Fruit fly (Drosophila melanogaster) whole organism, embryonic: ENCODE results near the gene Adck5.

Source experiments
- Ada2b ChIP-seq: fragments of 200-800 bp; sonication (Bioruptor generic); IDR thresholded peaks from 2 replicates; pipeline ENCODE4 v1.3.6; 2022; ENCODE audit warnings: missing biosample characterization, missing genetic modification characterization
- Awh ChIP-seq: fragments of 200-800 bp; sonication (Bioruptor generic); IDR thresholded peaks from 2 replicates; pipeline ENCODE4, ENCODE4 v1.3.6; 2022; ENCODE audit warnings: missing biosample characterization, missing genetic modification characterization
- BtbVII ChIP-seq: fragments of 200-800 bp; sonication (Bioruptor generic); optimal IDR thresholded peaks from 3 replicates; lab custom pipeline; 2017; ENCODE audit warnings: missing biosample characterization, mild to moderate bottlenecking, missing genetic modification characterization
- CG10543 ChIP-seq: fragments of 200-800 bp; sonication (Bioruptor generic); optimal IDR thresholded peaks from 3 replicates; lab custom pipeline; 2017; ENCODE audit warnings: missing biosample characterization, mild to moderate bottlenecking, missing genetic modification characterization, moderate library complexity
- CG12219 ChIP-seq: fragments of 200-800 bp; sonication (Bioruptor generic); optimal IDR thresholded peaks from 3 replicates; lab custom pipeline; 2018; ENCODE audit warnings: missing biosample characterization, mild to moderate bottlenecking, missing genetic modification characterization
- CG12744 ChIP-seq: fragments of 200-800 bp; sonication (Bioruptor generic); optimal IDR thresholded peaks from 2 replicates; lab custom pipeline; 2016; ENCODE audit warnings: missing biosample characterization, missing genetic modification characterization
- CG2678 ChIP-seq: fragments of 200-800 bp; sonication (Bioruptor generic); optimal IDR thresholded peaks from 3 replicates; lab custom pipeline; 2019; ENCODE audit warnings: missing biosample characterization, mild to moderate bottlenecking, missing genetic modification characterization, moderate library complexity
- CG2712 ChIP-seq: fragments of 200-800 bp; optimal IDR thresholded peaks from 3 replicates; lab custom pipeline; 2019; ENCODE audit warnings: missing biosample characterization, mild to moderate bottlenecking, missing genetic modification characterization, moderate library complexity
- CG2875 ChIP-seq: fragments of 200-800 bp; sonication (Bioruptor generic); optimal IDR thresholded peaks from 2 replicates; lab custom pipeline; 2017; ENCODE audit warnings: missing biosample characterization, mild to moderate bottlenecking, missing genetic modification characterization, missing genetic modification reagents
- CG31388 ChIP-seq: fragments of 200-800 bp; sonication (Bioruptor generic); optimal IDR thresholded peaks from 2 replicates; lab custom pipeline; 2016; ENCODE audit warnings: missing biosample characterization, missing genetic modification characterization
- CG6791 ChIP-seq: fragments of 200-800 bp; sonication (Bioruptor generic); IDR thresholded peaks from 3 replicates; pipeline ENCODE4 v1.3.6; 2022; ENCODE audit warnings: missing biosample characterization, missing genetic modification characterization; ENCODE audit not compliant: partially characterized antibody
- CG6854 ChIP-seq: fragments of 200-800 bp; sonication (Bioruptor generic); optimal IDR thresholded peaks from 3 replicates; lab custom pipeline; 2017; ENCODE audit warnings: missing biosample characterization, mild to moderate bottlenecking, missing genetic modification characterization
- CG7745 ChIP-seq: fragments of 200-800 bp; sonication (Bioruptor generic); optimal IDR thresholded peaks from 2 replicates; lab custom pipeline; 2018; ENCODE audit warnings: missing biosample characterization, mild to moderate bottlenecking, missing genetic modification characterization, moderate library complexity
- CG7963 ChIP-seq: fragments of 200-800 bp; sonication (Bioruptor generic); IDR thresholded peaks from 3 replicates; pipeline ENCODE4 v1.3.6; 2022; ENCODE audit warnings: missing biosample characterization, missing genetic modification characterization; ENCODE audit not compliant: partially characterized antibody
- CG8478 ChIP-seq: fragments of >200 bp; optimal IDR thresholded peaks from 2 replicates; lab custom pipeline; 2018
- Ets65A ChIP-seq: fragments of 200-800 bp; sonication (Bioruptor generic); peaks from one replicate; lab custom pipeline; 2016; ENCODE audit warnings: missing biosample characterization, missing genetic modification characterization
- Ets97D ChIP-seq: fragments of 200-800 bp; sonication (Bioruptor generic); optimal IDR thresholded peaks from 3 replicates; lab custom pipeline; 2016; ENCODE audit warnings: missing biosample characterization, missing genetic modification characterization
- H15 ChIP-seq: fragments of 200-800 bp; sonication (Bioruptor generic); IDR thresholded peaks from 3 replicates; pipeline ENCODE4 v1.3.6; 2022; ENCODE audit warnings: missing biosample characterization, missing genetic modification characterization
- MBD-R2 ChIP-seq: fragments of 200-800 bp; sonication (Bioruptor generic); IDR thresholded peaks from 2 replicates; pipeline ENCODE4 v1.3.6; 2022; ENCODE audit warnings: missing biosample characterization, missing genetic modification characterization
- Med ChIP-seq: fragments of 200-800 bp; sonication (Bioruptor generic); peaks from one replicate; lab custom pipeline; 2016; ENCODE audit warnings: missing biosample characterization, missing genetic modification characterization, mild to moderate bottlenecking, inconsistent platforms, moderate library complexity
- Nf-YC ChIP-seq: fragments of 200-800 bp; optimal IDR thresholded peaks from 3 replicates; lab custom pipeline; 2019; ENCODE audit warnings: missing biosample characterization, mild to moderate bottlenecking, missing genetic modification characterization, moderate library complexity
- Opbp ChIP-seq: fragments of 200-800 bp; sonication (Bioruptor generic); IDR thresholded peaks from 3 replicates; pipeline ENCODE4 v1.3.6; 2022; ENCODE audit warnings: missing biosample characterization, missing genetic modification characterization; ENCODE audit not compliant: partially characterized antibody
- PHDP ChIP-seq: fragments of 200-800 bp; sonication (Bioruptor generic); optimal IDR thresholded peaks from 3 replicates; lab custom pipeline; 2018; ENCODE audit warnings: missing biosample characterization, mild to moderate bottlenecking, missing genetic modification characterization, moderate library complexity
- Rfx ChIP-seq: fragments of 200-800 bp; sonication (Bioruptor generic); IDR thresholded peaks from 2 replicates; pipeline ENCODE4 v1.3.6; 2022; ENCODE audit warnings: missing biosample characterization, missing genetic modification characterization
- Sox102F ChIP-seq: fragments of 200-800 bp; sonication (Bioruptor generic); optimal IDR thresholded peaks from 2 replicates; lab custom pipeline; 2018; ENCODE audit warnings: missing biosample characterization, mild to moderate bottlenecking, missing genetic modification characterization, moderate library complexity
- ab ChIP-seq: fragments of 200-800 bp; sonication (Bioruptor generic); optimal IDR thresholded peaks from 2 replicates; lab custom pipeline; 2016; ENCODE audit warnings: missing biosample characterization, missing genetic modification characterization
- chinmo ChIP-seq: fragments of 200-800 bp; sonication (Bioruptor generic); IDR thresholded peaks from 4 replicates; pipeline ENCODE4 v1.3.6; 2022; ENCODE audit warnings: missing biosample characterization, missing genetic modification characterization; ENCODE audit not compliant: partially characterized antibody
- crc ChIP-seq: fragments of 200-800 bp; sonication (Bioruptor generic); optimal IDR thresholded peaks from 2 replicates; lab custom pipeline; 2016; ENCODE audit warnings: missing biosample characterization, missing genetic modification characterization
- eve ChIP-seq, 2 experiments: fragments of >200 bp; optimal IDR thresholded peaks; 2 replicates each; lab custom pipeline; 2017; ENCODE audit warnings: missing biosample characterization in 2 of 2, missing genetic modification characterization in 2 of 2
- grn ChIP-seq: fragments of 200-800 bp; sonication (Bioruptor generic); optimal IDR thresholded peaks from 3 replicates; lab custom pipeline; 2017; ENCODE audit warnings: missing biosample characterization, missing genetic modification characterization
- knrl ChIP-seq: fragments of 200-800 bp; sonication (Bioruptor generic); IDR thresholded peaks from 3 replicates; pipeline ENCODE4 v1.3.6; 2022; ENCODE audit warnings: missing biosample characterization, missing genetic modification characterization; ENCODE audit not compliant: partially characterized antibody
- lab ChIP-seq: fragments of 200-800 bp; sonication (Bioruptor generic); optimal IDR thresholded peaks from 3 replicates; lab custom pipeline; 2017; ENCODE audit warnings: missing biosample characterization, missing genetic modification characterization, mild to moderate bottlenecking, moderate library complexity, missing genetic modification reagents
- lbe ChIP-seq: fragments of 200-800 bp; sonication (Bioruptor generic); optimal IDR thresholded peaks from 2 replicates; lab custom pipeline; 2016; ENCODE audit warnings: missing biosample characterization, mild to moderate bottlenecking, missing genetic modification characterization
- lilli ChIP-seq: fragments of 200-800 bp; sonication (Bioruptor generic); optimal IDR thresholded peaks from 3 replicates; lab custom pipeline; 2016; ENCODE audit warnings: missing biosample characterization, missing genetic modification characterization
- mld ChIP-seq: fragments of 200-800 bp; sonication (Bioruptor generic); IDR thresholded peaks from 3 replicates; pipeline ENCODE4 v1.3.6; 2022; ENCODE audit warnings: missing biosample characterization, missing genetic modification characterization; ENCODE audit not compliant: partially characterized antibody
- nau ChIP-seq: fragments of 200-800 bp; sonication (Bioruptor generic); optimal IDR thresholded peaks from 3 replicates; lab custom pipeline; 2017; ENCODE audit warnings: missing biosample characterization, mild to moderate bottlenecking, missing genetic modification characterization, missing genetic modification reagents
- nerfin-1 ChIP-seq: fragments of 200-800 bp; sonication (Bioruptor generic); optimal IDR thresholded peaks from 3 replicates; lab custom pipeline; 2019; ENCODE audit warnings: missing biosample characterization, mild to moderate bottlenecking, missing genetic modification characterization, moderate library complexity
- pfk ChIP-seq: fragments of 200-800 bp; sonication (Bioruptor generic); optimal IDR thresholded peaks from 2 replicates; lab custom pipeline; 2018; ENCODE audit warnings: missing biosample characterization, mild to moderate bottlenecking, missing genetic modification characterization, moderate library complexity
- phol ChIP-seq: fragments of 200-800 bp; sonication (Bioruptor generic); optimal IDR thresholded peaks from 3 replicates; lab custom pipeline; 2018; ENCODE audit warnings: missing biosample characterization, mild to moderate bottlenecking, missing genetic modification characterization, moderate library complexity
- sens ChIP-seq: fragments of 200-800 bp; sonication (Bioruptor generic); peaks from one replicate; lab custom pipeline; 2016; ENCODE audit warnings: missing biosample characterization, missing genetic modification characterization
- slou ChIP-seq: fragments of 200-800 bp; sonication (Bioruptor generic); optimal IDR thresholded peaks from 3 replicates; lab custom pipeline; 2016; ENCODE audit warnings: missing biosample characterization, missing genetic modification characterization
- twi ChIP-seq: fragments of 200-800 bp; optimal IDR thresholded peaks from 2 replicates; lab custom pipeline; 2019; ENCODE audit warnings: missing biosample characterization, mild to moderate bottlenecking, missing genetic modification characterization, moderate library complexity

Gene Adck5

DNA sequence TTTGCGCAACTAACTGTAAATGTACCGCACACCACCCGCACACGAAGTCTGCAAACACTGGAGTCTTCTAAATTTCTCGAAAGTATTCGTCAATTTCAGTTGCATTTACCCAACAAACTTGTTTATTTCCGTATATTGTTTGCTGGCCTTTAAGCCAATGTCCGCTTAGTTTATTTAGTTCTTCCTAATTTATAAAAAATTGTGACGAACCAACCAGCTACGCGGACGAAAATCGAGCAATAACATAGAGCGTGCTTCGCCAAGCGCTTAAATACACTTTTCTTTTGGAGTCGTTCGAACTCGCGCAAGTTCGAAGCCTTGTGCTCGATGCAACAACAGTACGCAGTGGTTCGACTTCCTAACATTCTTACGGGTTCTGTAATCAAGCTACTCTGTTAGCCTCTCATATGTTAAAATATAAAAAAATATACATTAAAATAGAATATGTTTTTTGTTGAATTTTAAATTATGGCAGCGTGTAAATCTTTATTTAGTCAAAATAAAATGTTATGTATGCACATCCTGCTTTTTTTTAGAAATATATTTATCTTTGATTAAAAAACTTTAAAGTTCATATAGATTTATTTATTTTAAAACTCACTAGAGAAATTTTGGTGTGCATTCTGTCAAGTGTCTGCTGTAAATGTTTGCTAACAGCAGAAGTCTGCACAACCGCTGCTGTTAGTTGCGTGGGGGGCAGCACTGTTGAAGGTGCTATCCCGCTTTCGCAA is 27.8 kb downstream of the Adck5 start, which contains the start of gene GlcAT-P (continued):
- TF ChIP-seq eve (GFP tag; optimal IDR thresholded peaks at IDR 0.05; lab: Kevin White, UChicago): peak in 1 of 2 experiments; percentile 2
- TF ChIP-seq slou (GFP tag; lab: Kevin White, UChicago): peak; percentile 11
- peak; percentile 75 for TF ChIP-seq Rfx (GFP tag; lab: Robert Waterston, UW)
- no peak for TF ChIP-seq CG7963 (GFP tag; lab: Robert Waterston, UW)

DNA sequence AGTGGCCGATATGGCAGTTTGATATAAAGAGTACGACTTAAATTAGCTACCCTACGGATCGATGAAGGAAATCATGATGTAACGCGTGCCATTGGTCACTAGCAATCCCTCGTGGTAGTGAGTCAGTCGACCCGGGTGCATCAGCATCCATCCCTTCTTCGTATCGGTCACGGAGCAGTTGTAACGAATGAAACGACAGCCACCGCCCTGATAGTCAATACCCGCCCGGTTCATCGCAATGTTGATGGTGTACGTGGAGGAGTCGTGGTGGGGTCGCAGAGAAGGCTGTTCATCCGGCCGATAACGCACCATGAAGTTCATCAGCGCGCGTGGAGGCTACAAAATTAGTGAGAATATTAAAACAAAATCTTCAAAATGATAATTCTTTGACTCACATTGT is 28.8 kb downstream of the Adck5 start:
- no peak for TF ChIP-seq crc (GFP tag; lab: Kevin White, UChicago)
- no peak for TF ChIP-seq lab (GFP tag; lab: Kevin White, UChicago)
- TF ChIP-seq CG6791 (GFP tag; lab: Robert Waterston, UW): 0 out of 3 replicates have a peak, but pooled peaks have one; percentile 34
- no peak for TF ChIP-seq Ets65A (GFP tag; lab: Kevin White, UChicago)
- no peak for TF ChIP-seq CG8478
- TF ChIP-seq knrl: no peak
- peak; percentile 30 for TF ChIP-seq Med (GFP tag; lab: Kevin White, UChicago)
- TF ChIP-seq nerfin-1 (tag; lab: Kevin White, UChicago): no peak
- TF ChIP-seq Ada2b (GFP tag; lab: Robert Waterston, UW): no peak
- TF ChIP-seq Sox102F: no peak
- TF ChIP-seq Awh: 0 out of 2 replicates have a peak, but pooled peaks have one; percentile 20
- no peak for TF ChIP-seq Ets97D (GFP tag; lab: Kevin White, UChicago)
- TF ChIP-seq pfk: no peak

DNA sequence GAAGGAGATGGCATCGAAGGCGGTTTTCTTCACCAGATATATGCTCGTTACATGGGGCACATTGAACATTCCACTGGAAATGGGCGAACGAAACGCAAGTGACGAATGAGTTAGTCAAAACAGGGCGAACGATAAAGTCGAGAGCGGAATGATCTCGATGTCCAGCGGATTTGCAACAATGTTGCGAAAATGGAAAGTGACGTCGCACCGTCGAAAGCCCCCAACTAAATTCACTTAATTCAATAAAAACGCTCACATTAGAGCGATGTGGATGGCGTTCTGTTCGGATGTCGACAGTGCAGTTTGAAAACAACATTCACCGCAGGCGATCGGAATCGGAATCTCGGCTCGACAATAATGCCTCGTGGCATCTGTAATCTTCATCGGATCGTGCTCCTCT is 29.7 kb downstream of the Adck5 start, which contains the start of gene CG7607:
Gene CG7607, plus strand, starts transcription at position 301 of the 400 bp plus-strand sequence.
- peak; percentile 37 for TF ChIP-seq Ets65A (GFP tag; lab: Kevin White, UChicago)
- TF ChIP-seq phol (tag; lab: Kevin White, UChicago): no peak
- no peak for TF ChIP-seq CG31388 (GFP tag; lab: Kevin White, UChicago)
- no peak for TF ChIP-seq CG12744 (GFP tag; lab: Kevin White, UChicago)

DNA sequence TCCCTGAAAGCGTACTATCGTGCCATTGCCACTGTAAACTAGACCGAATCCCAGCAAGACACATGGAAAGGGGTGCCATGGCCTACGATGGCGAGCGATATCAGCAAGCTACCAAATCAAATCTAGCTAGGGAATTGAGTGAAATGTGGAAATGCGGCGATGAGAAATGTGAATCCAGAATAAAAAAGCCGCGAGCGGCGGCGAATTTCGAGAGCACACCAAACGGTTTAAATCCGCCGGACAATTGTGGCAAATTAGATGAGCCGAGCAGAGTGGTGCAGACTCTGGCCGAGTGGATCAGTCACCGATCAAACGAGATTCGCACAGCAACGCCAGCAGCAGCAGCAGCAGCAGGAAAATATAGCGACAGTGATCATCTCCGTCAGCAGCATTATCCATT is 31.4 kb downstream of the Adck5 start, which contains the start of gene nkt:
Gene nkt, plus strand, starts transcription at position 301 of the 400 bp plus-strand sequence.
- peak; percentile 74 for TF ChIP-seq Ets65A (GFP tag; lab: Kevin White, UChicago)
- TF ChIP-seq H15 (GFP tag; lab: Robert Waterston, UW): no peak

DNA sequence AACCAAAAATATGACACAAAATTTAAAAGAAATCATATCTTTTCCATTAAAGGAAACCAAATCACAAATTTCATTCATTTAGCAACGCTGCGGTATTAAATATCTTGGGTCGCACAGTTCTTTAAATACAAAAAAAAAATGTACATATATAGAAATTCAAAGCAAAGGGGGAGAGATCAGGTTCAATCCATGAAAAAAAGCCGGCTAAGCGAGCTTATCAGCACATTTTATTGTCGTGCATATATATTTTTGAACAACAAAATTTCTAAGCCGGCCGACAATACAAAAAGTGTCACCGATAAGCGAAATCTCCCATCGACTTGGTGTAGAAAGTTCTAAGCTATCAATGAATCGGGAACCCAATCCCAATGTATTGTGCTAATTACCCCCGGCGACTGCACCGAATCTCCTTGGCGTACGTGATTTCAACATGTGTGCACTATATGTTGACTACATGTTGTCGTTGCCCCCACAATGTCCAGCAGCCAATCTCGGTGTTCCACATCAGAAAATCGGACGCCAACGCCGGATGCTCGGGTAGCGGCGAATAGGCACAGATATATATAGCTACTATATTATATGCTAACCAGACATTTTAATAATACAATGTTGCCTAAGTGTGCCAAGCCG is 34.3 kb downstream of the Adck5 start:
- no peak for TF ChIP-seq CG7745 (tag; lab: Kevin White, UChicago)
- TF ChIP-seq CG10543: peak; percentile 32
- TF ChIP-seq twi (tag; lab: Kevin White, UChicago): peak; percentile 78
- TF ChIP-seq ab (GFP tag; lab: Kevin White, UChicago): no peak
- no peak for TF ChIP-seq CG2712 (tag; lab: Kevin White, UChicago)
- no peak for TF ChIP-seq chinmo (GFP tag; lab: Robert Waterston, UW)
- no peak for TF ChIP-seq grn (GFP tag; lab: Kevin White, UChicago)
- TF ChIP-seq CG2875 (GFP tag; lab: Kevin White, UChicago): no peak
- TF ChIP-seq BtbVII (GFP tag; lab: Kevin White, UChicago): no peak
- peak; percentile 56 for TF ChIP-seq sens
- peak; percentile 68 for TF ChIP-seq Nf-YC (tag; lab: Kevin White, UChicago)
- TF ChIP-seq MBD-R2: no peak
- TF ChIP-seq lilli (GFP tag; lab: Kevin White, UChicago): no peak
- TF ChIP-seq CG2678 (tag; lab: Kevin White, UChicago): no peak
- no peak for TF ChIP-seq mld
- TF ChIP-seq CG12219: no peak
- no peak for TF ChIP-seq Opbp (GFP tag; lab: Robert Waterston, UW)
- peak; percentile 26 for TF ChIP-seq Med (GFP tag; lab: Kevin White, UChicago)
- TF ChIP-seq lbe (GFP tag; lab: Kevin White, UChicago): no peak
- TF ChIP-seq CG6854 (GFP tag; lab: Kevin White, UChicago): no peak
- no peak for TF ChIP-seq nau (GFP tag; lab: Kevin White, UChicago)
- no peak for TF ChIP-seq PHDP (tag; lab: Kevin White, UChicago)
